Comparison of ENCODE assay signal across 3 fruit fly cellular contexts in genomic region chrX:16721168-16721567, dm6.
A peak's percentile ranks its signal among the peaks of the same experiment; 100 is the strongest.
TF ChIP-seq lines count a peak whose summit lies in the region.

Gene CG32572 (plus strand): TSS chrX:16721183.
Gene CG34325 (minus strand): TSS chrX:16721411.

- no peak for TF ChIP-seq CTCF in whole organism, embryonic (GFP tag; optimal IDR thresholded peaks at IDR 0.05; lab: Kevin White, UChicago)

TF ChIP-seq in whole organism, adult, 20 proteins besides CTCF, POLR2A, EP300 and RAD21:
- no peak for TF ChIP-seq CG14711 (tag; optimal IDR thresholded peaks at IDR 0.05; lab: Kevin White, UChicago)
- no peak for TF ChIP-seq cic (GFP tag; optimal IDR thresholded peaks at IDR 0.05; lab: Kevin White, UChicago)
- no peak for TF ChIP-seq Clk (GFP tag; optimal IDR thresholded peaks at IDR 0.05; lab: Kevin White, UChicago)
- TF ChIP-seq Mnt (GFP tag; optimal IDR thresholded peaks at IDR 0.05; lab: Kevin White, UChicago), result no peak
- peak; percentile 74 for TF ChIP-seq tj (GFP tag; optimal IDR thresholded peaks at IDR 0.05; lab: Kevin White, UChicago)
- no peak for TF ChIP-seq CG1620 (GFP tag; optimal IDR thresholded peaks at IDR 0.05; lab: Kevin White, UChicago)
- TF ChIP-seq bab1 (GFP tag; optimal IDR thresholded peaks at IDR 0.05; lab: Kevin White, UChicago), result peak; percentile 1
- no peak for TF ChIP-seq CG7101 (tag; optimal IDR thresholded peaks at IDR 0.05; lab: Kevin White, UChicago)
- TF ChIP-seq CG7045 (GFP tag; optimal IDR thresholded peaks at IDR 0.05; lab: Kevin White, UChicago), result no peak

TF ChIP-seq in whole organism, embryonic, 481 proteins besides CTCF, POLR2A, EP300 and RAD21 (continues in another document):
- TF ChIP-seq Deaf1 (tag; optimal IDR thresholded peaks at IDR 0.05; lab: Kevin White, UChicago) (peak; percentile 73), CG17912 (GFP tag; optimal IDR thresholded peaks at IDR 0.05; lab: Kevin White, UChicago) (no peak), ci (GFP tag; IDR thresholded peaks at IDR 0.05; lab: Robert Waterston, UW) (0 out of 3 replicates have a peak, but pooled peaks have one; percentile 16), CG17361 (GFP tag; IDR thresholded peaks at IDR 0.05; lab: Robert Waterston, UW) (no peak), CG1832 (GFP tag; optimal IDR thresholded peaks at IDR 0.05; lab: Kevin White, UChicago) (no peak), CG15479 (GFP tag; optimal IDR thresholded peaks at IDR 0.05; lab: Kevin White, UChicago) (no peak), nau (GFP tag; optimal IDR thresholded peaks at IDR 0.05; lab: Kevin White, UChicago) (no peak), CG13894 (tag; optimal IDR thresholded peaks at IDR 0.05; lab: Kevin White, UChicago) (peak; percentile 2), cad (GFP tag; optimal IDR thresholded peaks at IDR 0.05; lab: Kevin White, UChicago) (no peak), cas (GFP tag; IDR thresholded peaks at IDR 0.05; lab: Robert Waterston, UW) (no peak), sisA (GFP tag; IDR thresholded peaks at IDR 0.05; lab: Robert Waterston, UW) (no peak), Xrp1 (GFP tag; IDR thresholded peaks at IDR 0.05; lab: Robert Waterston, UW) (no peak), Dll (GFP tag; IDR thresholded peaks at IDR 0.05; lab: Robert Waterston, UW; ENCODE audit: partially characterized antibody) (no peak), sens-2 (GFP tag; IDR thresholded peaks at IDR 0.05; lab: Robert Waterston, UW) (no peak), CG16779 (GFP tag; IDR thresholded peaks at IDR 0.05; lab: Robert Waterston, UW) (0 out of 2 replicates have a peak, but pooled peaks have one; percentile 8), inv (GFP tag; IDR thresholded peaks at IDR 0.05; lab: Robert Waterston, UW; ENCODE audit: partially characterized antibody) (no peak), repo (GFP tag; optimal IDR thresholded peaks at IDR 0.05; lab: Kevin White, UChicago) (no peak), sens (GFP tag; lab: Kevin White, UChicago) (peak; percentile 17), Usf (GFP tag; optimal IDR thresholded peaks at IDR 0.05; lab: Kevin White, UChicago) (no peak), Elba2 (GFP tag; optimal IDR thresholded peaks at IDR 0.05; lab: Kevin White, UChicago) (no peak), dati (GFP tag; IDR thresholded peaks at IDR 0.05; lab: Robert Waterston, UW) (no peak), Adf1 (GFP tag; IDR thresholded peaks at IDR 0.05; lab: Robert Waterston, UW) (peak; percentile 91), usp (GFP tag; optimal IDR thresholded peaks at IDR 0.05; lab: Kevin White, UChicago) (no peak), CG7372 (GFP tag; IDR thresholded peaks at IDR 0.05; lab: Robert Waterston, UW) (no peak), crol (GFP tag; IDR thresholded peaks at IDR 0.05; lab: Robert Waterston, UW) (no peak), CG32772 (GFP tag; IDR thresholded peaks at IDR 0.05; lab: Robert Waterston, UW) (no peak), Camta (GFP tag; optimal IDR thresholded peaks at IDR 0.05; lab: Kevin White, UChicago) (no peak), Vsx1 (GFP tag; optimal IDR thresholded peaks at IDR 0.05; lab: Kevin White, UChicago) (no peak), pum (GFP tag; optimal IDR thresholded peaks at IDR 0.05; lab: Kevin White, UChicago) (no peak), CG32767 (GFP tag; IDR thresholded peaks at IDR 0.05; lab: Robert Waterston, UW) (no peak), NfI (GFP tag; optimal IDR thresholded peaks at IDR 0.05; lab: Kevin White, UChicago) (no peak), CG10147 (GFP tag; optimal IDR thresholded peaks at IDR 0.05; lab: Kevin White, UChicago) (no peak), Med (GFP tag; lab: Kevin White, UChicago) (peak; percentile 11), sc (optimal IDR thresholded peaks at IDR 0.05; lab: Kevin White, UChicago) (no peak), sc (GFP tag; optimal IDR thresholded peaks at IDR 0.05; lab: Kevin White, UChicago) (no peak), CG14710 (tag; optimal IDR thresholded peaks at IDR 0.05; lab: Kevin White, UChicago) (no peak), CG14050 (GFP tag; IDR thresholded peaks at IDR 0.05; lab: Robert Waterston, UW) (peak; percentile 54; the same call in 1 of the 3 replicates), chn (GFP tag; optimal IDR thresholded peaks at IDR 0.05; lab: Kevin White, UChicago) (no peak), CG5180 (GFP tag; optimal IDR thresholded peaks at IDR 0.05; lab: Kevin White, UChicago) (no peak), org-1 (GFP tag; optimal IDR thresholded peaks at IDR 0.05; lab: Kevin White, UChicago) (no peak), hb (GFP tag; IDR thresholded peaks at IDR 0.05; lab: Robert Waterston, UW; ENCODE audit: partially characterized antibody) (no peak), her (GFP tag; optimal IDR thresholded peaks at IDR 0.05; lab: Kevin White, UChicago) (no peak), D (optimal IDR thresholded peaks at IDR 0.05; lab: Kevin White, UChicago) (no peak), D (GFP tag; optimal IDR thresholded peaks at IDR 0.05; lab: Kevin White, UChicago) (no peak)

TF ChIP-seq in whole organism, prepupa, 60 proteins besides CTCF, POLR2A, EP300 and RAD21:
- TF ChIP-seq svp (GFP tag; lab: Kevin White, UChicago) (peak; percentile 64), net (GFP tag; optimal IDR thresholded peaks at IDR 0.05; lab: Kevin White, UChicago) (no peak), CG3032 (tag; optimal IDR thresholded peaks at IDR 0.05; lab: Kevin White, UChicago) (no peak), vri (GFP tag; optimal IDR thresholded peaks at IDR 0.05; lab: Kevin White, UChicago) (peak; percentile 21), Lpt (GFP tag; optimal IDR thresholded peaks at IDR 0.05; lab: Kevin White, UChicago) (no peak), ss (GFP tag; optimal IDR thresholded peaks at IDR 0.05; lab: Kevin White, UChicago) (no peak), Eip93F (GFP tag; optimal IDR thresholded peaks at IDR 0.05; lab: Kevin White, UChicago) (no peak), eg (GFP tag; IDR thresholded peaks at IDR 0.05; lab: Robert Waterston, UW) (no peak), fd85E (GFP tag; optimal IDR thresholded peaks at IDR 0.05; lab: Kevin White, UChicago) (no peak)
